Fruit fly (Drosophila melanogaster): Measurements from ENCODE around the gene CG6216.
A peak's percentile ranks its signal among the peaks of the same experiment; 100 is the strongest.
"Not testable (repeated sequence)": the region's sequence is repeated elsewhere in the genome, so short reads cannot be mapped to it uniquely, and the experiment has no call there.

The CG6216 gene

DNA sequence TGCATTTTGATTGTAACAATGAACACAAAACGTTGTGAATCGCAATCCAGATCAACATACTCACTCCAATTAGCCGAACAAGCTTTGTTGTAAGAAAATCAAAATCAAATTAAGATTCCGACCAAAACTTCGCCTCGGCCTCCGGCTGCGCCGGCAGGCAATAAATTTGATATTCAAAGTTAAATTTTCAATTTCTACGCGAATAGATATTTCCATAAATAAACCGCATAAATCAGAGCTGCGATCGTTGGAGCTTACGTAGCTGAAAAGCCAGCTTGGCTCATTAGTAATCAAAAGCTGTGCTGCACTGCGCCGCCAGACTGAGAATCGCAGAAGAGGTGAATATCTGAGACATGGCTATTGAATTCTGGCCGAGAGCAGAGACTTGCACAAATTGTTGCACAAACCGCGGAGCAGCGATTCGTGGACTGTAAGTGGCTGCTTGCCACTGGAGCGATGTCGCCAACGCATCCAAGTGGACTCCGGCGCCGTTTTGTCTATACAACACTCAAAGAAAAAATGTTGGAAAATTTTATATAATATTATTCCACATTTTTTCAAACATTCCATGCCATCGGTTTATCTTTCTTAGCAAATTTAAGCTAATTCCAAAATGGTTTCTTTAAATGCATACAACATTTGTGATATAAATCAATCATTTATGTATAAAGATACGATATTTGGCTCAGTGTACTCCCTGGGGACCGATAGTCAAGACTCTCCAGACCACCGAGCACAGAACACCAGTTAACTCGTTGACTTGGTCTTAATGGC lies 1.9 kb downstream of the CG6216 start:
- TF ChIP-seq CG8478 (optimal IDR thresholded peaks at IDR 0.05) (no peak), CTCF (optimal IDR thresholded peaks at IDR 0.05) (no peak)

DNA sequence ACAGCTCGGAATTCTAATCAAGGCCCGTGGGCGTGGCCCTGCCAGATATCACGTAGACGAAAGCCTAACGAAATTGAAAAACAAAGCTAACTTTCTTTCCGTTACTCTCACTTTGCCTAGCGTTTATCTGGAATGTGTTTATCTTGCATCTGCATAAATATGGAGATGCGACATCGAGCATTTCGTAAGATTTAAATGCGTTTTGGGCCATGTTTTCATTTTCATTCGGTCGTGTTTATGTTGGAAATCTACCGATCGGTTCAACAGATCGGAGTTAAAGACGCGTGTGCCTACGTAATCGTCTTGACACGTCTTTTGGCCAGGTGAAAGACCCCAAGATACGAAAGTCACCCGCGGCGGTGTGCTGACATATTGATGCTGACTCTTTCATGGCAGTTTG lies 2.9 kb downstream of the CG6216 start:
- TF ChIP-seq CTCF (optimal IDR thresholded peaks at IDR 0.05) (no peak), CG8478 (optimal IDR thresholded peaks at IDR 0.05) (no peak)

DNA sequence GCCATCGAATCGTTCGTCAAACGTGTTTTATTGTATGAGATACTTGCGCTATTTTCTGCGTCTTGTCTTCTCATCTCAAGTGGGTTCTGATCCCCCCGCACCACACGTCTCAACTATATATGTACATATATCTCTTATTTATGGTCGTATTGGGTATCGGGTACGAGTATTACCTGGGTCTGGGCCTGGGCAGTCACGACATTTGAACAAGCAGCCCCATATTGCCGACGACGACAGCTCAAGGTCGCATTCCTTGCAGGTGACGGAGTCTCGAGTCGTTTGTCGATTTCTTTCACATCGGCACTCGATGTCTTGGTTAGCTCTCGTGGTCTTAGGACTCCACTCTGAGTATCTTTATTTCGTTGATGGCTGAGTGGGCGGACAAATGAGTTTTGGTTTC lies 5.5 kb downstream of the CG6216 start:
- TF ChIP-seq CTCF (optimal IDR thresholded peaks at IDR 0.05) (no peak), CG8478 (optimal IDR thresholded peaks at IDR 0.05) (no peak)

DNA sequence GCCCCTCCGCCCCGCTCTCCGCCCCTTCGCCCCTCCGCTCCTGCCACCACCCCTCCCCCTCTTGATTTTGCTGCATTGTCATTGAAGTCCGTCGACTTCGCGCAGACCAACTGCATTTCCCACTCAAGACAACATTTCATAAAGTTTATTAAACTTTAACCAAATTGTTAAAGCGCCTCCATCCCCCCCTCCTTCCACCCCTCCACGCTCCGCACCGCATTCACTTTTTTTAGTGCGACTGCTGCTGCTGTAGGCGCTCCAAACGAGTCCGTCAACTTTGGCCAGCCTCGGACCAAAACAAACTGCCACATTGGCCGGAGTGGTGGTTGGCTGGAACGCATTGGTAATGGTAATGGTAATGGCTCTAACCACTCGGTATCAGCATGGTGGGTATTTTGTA lies 11.7 kb downstream of the CG6216 start:
- TF ChIP-seq CG8478 (optimal IDR thresholded peaks at IDR 0.05) = no peak

DNA sequence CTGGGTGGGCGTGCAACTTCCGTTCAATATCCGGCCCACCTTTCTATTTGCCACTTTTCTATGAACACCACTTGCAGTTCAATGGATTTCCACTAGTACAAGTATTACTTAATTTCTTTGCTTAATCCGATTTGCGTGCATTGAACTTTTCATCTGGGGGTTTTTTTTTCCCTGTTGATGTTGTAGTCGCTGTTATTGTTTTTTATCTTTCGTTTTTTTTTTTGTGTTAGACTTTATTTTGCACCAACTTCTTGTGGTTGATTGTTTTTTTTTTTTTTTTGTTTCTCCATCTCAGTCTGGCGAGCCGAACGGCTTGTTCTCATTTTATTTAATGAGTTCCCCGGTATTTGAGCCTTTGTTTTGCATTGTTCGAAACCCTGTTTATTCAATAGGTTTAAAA lies 14.2 kb downstream of the CG6216 start:
- TF ChIP-seq CTCF (optimal IDR thresholded peaks at IDR 0.05) (no peak), CG8478 (optimal IDR thresholded peaks at IDR 0.05) (no peak)

DNA sequence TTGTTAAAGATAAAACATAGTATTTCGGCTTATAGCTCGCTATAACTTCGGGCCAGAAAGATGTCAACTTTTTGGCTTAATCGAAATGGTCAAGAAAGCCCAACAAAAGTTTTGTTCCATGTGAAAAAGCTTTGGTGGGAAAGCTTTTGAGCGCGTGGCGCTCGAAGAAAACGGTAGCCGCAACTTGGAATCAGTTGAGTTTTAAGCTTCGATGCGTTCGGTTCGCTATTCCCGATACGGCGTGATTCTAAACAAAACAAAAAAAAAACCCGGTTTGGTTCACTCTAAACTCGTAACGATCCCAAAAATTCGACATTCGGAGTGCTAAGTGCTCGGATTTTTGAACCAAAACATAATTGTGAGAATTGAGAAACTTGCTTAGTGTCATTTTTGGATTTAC lies 14.7 kb downstream of the CG6216 start, which contains the start of gene IRSp53:
Gene IRSp53 (plus strand): TSS at position 204 of the 400 bp plus-strand sequence.
- TF ChIP-seq CG8478 (optimal IDR thresholded peaks at IDR 0.05) (no peak), CTCF (optimal IDR thresholded peaks at IDR 0.05) (no peak)

DNA sequence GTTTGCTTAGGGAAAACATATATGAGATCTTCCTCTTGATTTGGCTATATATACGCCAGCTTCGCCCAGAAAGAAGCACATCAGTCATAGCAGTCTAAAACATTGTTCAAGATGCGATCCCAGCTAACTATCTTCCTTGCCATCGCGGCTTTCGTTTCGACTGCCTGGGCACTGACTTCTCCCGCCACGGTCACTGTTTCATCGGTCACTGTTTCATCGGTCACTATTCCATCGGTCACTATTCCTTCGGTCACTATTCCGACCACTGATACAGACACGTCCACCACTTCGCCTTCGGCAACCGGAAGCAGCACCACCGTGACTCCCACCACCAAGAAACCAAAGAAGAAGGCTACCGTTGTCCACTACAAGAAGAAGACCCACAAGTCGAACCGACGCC lies 15.7 kb downstream of the CG6216 start, which contains the start of gene CG14143:
Gene CG14143 (plus strand): TSS at position 102 of the 400 bp plus-strand sequence.
- not testable (repeated sequence) for TF ChIP-seq CG8478, CTCF (optimal IDR thresholded peaks at IDR 0.05)

DNA sequence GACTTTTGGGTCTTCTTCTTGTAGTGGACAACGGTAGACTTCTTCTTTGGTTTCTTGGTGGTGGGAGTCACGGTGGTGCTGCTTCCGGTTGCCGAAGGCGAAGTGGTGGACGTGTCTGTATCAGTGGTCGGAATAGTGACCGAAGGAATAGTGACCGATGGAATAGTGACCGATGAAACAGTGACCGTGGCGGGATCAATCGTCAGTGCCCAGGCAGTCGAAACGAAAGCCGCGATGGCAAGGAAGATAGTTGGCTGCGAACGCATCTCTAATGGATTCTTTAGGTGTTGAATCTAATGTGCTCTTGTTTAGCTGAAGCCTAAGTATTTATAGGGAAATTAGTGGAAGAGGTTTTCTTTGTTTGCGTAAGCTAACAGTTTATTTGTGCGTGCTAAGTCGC lies 18.5 kb downstream of the CG6216 start, which contains the start of gene CG32074:
Gene CG32074 (minus strand): TSS at position 268 of the 400 bp plus-strand sequence.
- not testable (repeated sequence) for TF ChIP-seq CTCF, CG8478 (optimal IDR thresholded peaks at IDR 0.05)

DNA sequence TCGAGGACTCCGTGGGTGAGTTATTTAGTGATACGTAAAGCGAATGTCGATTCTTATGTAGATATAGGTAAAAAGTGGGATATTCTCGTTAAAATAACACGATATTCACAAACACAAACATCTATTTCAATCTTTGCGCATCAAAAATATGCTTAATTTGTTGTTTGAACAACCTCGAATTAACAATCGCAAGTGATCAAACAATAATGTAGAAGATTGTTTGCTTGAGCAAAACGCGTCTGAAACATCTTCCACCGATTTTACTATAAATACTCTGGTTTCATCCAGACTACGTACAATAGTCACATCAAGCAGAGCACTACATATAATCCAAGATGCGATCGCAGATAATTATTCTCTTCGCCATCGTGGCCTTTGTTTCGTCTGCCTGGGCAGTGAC lies 20.1 kb downstream of the CG6216 start, which contains the start of gene nol:
Gene nol (plus strand): TSS at position 301 of the 400 bp plus-strand sequence.
- TF ChIP-seq CTCF (optimal IDR thresholded peaks at IDR 0.05) (no peak), CG8478 (optimal IDR thresholded peaks at IDR 0.05) (no peak)

DNA sequence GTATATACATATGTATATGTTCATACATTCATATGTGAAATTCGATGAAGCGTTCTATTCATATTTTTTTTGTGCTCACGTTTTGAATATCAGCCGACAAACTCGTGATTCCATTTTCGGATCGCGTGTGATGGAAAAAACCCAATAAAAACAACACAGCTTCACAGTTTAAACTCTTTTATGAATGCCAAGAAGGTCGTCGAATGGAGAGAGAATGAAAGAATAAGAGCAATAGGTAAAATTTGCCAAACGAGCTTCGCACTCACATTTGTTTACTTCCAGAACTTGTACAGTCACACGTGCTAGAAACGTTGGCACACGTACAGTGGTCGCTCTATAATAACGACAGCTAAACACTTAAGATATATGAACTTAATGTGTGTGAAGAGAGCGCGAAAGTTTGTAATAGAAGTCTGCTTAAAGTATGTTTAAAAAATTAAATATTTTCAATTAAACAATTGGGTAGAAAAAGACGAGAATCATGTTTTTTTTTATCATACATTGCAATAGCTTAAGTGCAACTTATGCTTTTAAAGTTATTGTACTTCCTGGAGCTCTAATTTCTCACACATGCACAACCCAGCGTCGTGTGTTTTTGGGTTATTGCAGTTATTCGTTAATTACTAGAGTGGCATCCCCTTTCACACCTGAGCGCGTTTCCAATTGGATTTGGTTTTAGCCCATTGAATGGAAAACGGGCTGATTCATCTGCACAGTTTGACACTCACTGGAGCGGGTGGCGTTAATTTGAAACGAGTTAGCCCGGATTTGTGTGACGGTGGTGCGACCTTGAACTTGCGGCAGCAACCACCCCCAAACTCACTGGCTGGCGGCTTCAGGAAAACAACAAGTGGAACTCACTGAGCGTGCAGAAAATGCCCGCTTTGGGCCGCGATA lies 24.7 kb downstream of the CG6216 start:
- TF ChIP-seq CTCF (optimal IDR thresholded peaks at IDR 0.05) (no peak), CG8478 (optimal IDR thresholded peaks at IDR 0.05) (no peak)

DNA sequence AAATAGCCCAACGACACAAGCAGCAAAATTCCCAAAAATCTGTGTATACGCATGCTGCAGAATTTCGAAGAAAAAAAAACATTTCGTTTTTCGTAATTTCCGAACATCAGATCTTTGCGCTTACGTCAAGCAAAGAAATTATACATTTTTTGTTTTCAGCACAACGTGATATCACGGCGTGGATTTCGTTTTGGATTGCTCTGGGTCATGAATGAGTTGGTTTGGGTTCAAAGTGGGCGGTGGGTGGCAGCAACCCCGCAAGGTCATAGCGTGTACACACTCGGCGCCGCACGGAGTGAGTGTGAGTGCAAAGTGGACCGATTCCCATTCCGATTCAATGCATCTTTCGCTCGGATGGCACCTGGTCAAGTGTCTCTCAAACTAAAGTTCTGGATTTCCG lies 25.7 kb downstream of the CG6216 start:
- TF ChIP-seq CG8478 (optimal IDR thresholded peaks at IDR 0.05) = no peak
- no peak for TF ChIP-seq CTCF (optimal IDR thresholded peaks at IDR 0.05)

DNA sequence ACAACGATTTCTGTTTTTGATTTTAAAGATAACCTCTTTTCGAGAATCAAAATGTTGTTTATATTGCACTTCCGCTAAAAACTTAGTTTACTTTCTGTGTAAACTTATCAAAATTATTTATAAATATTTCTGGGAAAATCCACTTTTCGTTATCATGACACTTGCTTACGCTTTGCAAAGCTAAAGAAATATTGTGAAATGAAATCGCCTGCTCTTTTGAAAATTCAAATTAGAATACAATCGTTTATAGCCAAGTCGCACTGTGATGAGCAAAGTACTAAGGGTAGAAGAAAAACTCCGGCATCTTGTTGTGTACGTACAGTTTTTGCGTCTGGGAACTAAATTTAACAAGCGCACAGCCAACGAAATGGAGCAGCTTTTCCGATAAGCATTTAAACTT lies 26.1 kb downstream of the CG6216 start:
- TF ChIP-seq CTCF (optimal IDR thresholded peaks at IDR 0.05) (no peak), CG8478 (optimal IDR thresholded peaks at IDR 0.05) (no peak)

DNA sequence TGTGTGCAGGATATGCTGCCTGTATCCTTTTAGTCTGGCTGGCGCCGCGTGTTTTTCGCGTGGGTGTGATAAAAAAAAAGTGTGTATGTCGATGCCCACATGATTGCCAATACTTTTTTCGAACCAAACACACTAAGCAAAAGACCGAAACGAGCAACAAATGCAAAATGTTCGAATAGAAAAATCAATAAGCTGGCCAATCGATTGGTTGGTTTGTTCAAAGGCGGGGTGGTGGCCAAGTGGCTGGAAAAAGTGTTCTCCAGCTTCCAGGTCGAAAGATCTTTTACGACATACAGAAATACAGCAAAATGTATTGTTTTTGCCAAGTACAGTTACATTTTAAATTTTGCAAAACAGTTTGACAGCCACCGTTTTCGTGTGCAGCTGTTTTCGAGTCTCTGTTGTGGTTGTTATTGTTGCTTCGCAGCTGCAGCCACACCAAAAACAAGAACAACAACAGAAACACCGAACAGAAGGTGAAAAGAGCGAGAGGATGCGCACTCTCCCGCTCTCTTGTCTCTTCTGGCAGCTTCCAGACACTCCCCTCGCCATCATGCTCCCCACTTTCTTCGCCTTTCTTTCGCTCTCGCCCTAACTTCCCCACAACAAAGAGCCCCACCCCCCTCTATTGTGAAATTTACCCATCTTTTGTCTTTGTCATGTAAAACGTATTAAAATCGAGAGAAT lies 26.8 kb downstream of the CG6216 start:
- no peak for TF ChIP-seq CG8478 (optimal IDR thresholded peaks at IDR 0.05)
- no peak for TF ChIP-seq CTCF (optimal IDR thresholded peaks at IDR 0.05)

DNA sequence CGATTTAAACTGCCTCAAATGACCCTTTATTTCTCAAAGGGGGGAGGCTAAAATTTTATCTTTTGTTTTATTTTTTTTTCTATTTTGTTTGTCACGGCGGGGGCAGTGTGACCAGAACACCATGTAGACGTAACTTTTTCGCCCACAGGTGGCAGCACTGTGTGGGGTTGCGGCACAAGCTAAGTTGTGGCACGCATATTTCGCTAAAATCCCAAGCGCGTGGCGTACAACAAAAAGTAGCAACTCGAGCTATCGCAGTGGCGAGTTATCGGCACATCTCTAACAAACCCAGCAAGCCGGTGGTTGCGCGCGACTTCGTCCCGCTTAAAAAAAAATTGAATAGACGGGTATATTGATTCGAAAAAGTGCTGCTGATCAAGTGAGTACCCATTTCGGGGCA lies 27.5 kb downstream of the CG6216 start, which contains the start of the genes Ufd1 and NaPi-III:
Gene Ufd1 (minus strand): TSS at position 129 of the 400 bp plus-strand sequence.
Gene NaPi-III (plus strand): TSS at position 261 of the 400 bp plus-strand sequence.
- TF ChIP-seq CTCF (optimal IDR thresholded peaks at IDR 0.05) = peak; percentile 96
- no peak for TF ChIP-seq CG8478 (optimal IDR thresholded peaks at IDR 0.05)

Measured in S2 (cell line).